Fruit fly (Drosophila melanogaster) whole organism, embryonic: Measurements from ENCODE around the gene CG8319.

Source experiments
- BEAF-32 ChIP-seq: fragments of 200-800 bp; sonication (Bioruptor generic); optimal IDR thresholded peaks from 3 replicates; lab custom pipeline; 2017; ENCODE audit warnings: missing biosample characterization, missing genetic modification characterization, mild to moderate bottlenecking, moderate library complexity, missing genetic modification reagents
- CG10979 ChIP-seq: fragments of 200-800 bp; sonication (Bioruptor generic); optimal IDR thresholded peaks from 2 replicates; lab custom pipeline; 2018; ENCODE audit warnings: missing biosample characterization, mild to moderate bottlenecking, missing genetic modification characterization, moderate library complexity
- CG12299 ChIP-seq: fragments of 200-800 bp; sonication (Bioruptor generic); optimal IDR thresholded peaks from 2 replicates; lab custom pipeline; 2018; ENCODE audit warnings: missing biosample characterization, mild to moderate bottlenecking, missing genetic modification characterization
- CG13123 ChIP-seq: fragments of 200-800 bp; sonication (Bioruptor generic); optimal IDR thresholded peaks from 2 replicates; lab custom pipeline; 2016; ENCODE audit warnings: missing biosample characterization, missing genetic modification characterization
- CG14441 ChIP-seq: fragments of 200-800 bp; sonication (Bioruptor generic); IDR thresholded peaks from 2 replicates; pipeline ENCODE4 v1.3.6; 2022; ENCODE audit warnings: missing biosample characterization, missing genetic modification characterization
- CG16779 ChIP-seq: fragments of 200-800 bp; sonication (Bioruptor generic); IDR thresholded peaks from 2 replicates; pipeline ENCODE4 v1.3.6; 2022; ENCODE audit warnings: missing biosample characterization, missing genetic modification characterization
- CG18599 ChIP-seq: fragments of 200-800 bp; sonication (Bioruptor generic); optimal IDR thresholded peaks from 3 replicates; lab custom pipeline; 2017; ENCODE audit warnings: missing biosample characterization, missing genetic modification characterization, mild to moderate bottlenecking, moderate library complexity, missing genetic modification reagents
- CG31441 ChIP-seq: fragments of 200-800 bp; sonication (Bioruptor generic); IDR thresholded peaks from 2 replicates; pipeline ENCODE4 v1.3.6; 2022; ENCODE audit warnings: missing biosample characterization, missing genetic modification characterization
- CG32767 ChIP-seq: fragments of 200-800 bp; sonication (Bioruptor generic); IDR thresholded peaks from 2 replicates; pipeline ENCODE4 v1.3.6; 2022; ENCODE audit warnings: missing biosample characterization, missing genetic modification characterization
- CG5180 ChIP-seq: fragments of 200-800 bp; sonication (Bioruptor generic); optimal IDR thresholded peaks from 3 replicates; lab custom pipeline; 2017; ENCODE audit warnings: missing biosample characterization, missing genetic modification characterization, mild to moderate bottlenecking, moderate library complexity, missing genetic modification reagents
- CG8089 ChIP-seq: fragments of 200-800 bp; sonication (Bioruptor generic); optimal IDR thresholded peaks from 3 replicates; lab custom pipeline; 2016; ENCODE audit warnings: missing biosample characterization, missing genetic modification characterization
- CG8924 ChIP-seq: fragments of 200-800 bp; optimal IDR thresholded peaks from 3 replicates; lab custom pipeline; 2019; ENCODE audit warnings: missing biosample characterization, mild to moderate bottlenecking, missing genetic modification characterization, moderate library complexity
- CG9437 ChIP-seq: fragments of 200-800 bp; sonication (Bioruptor generic); optimal IDR thresholded peaks from 2 replicates; lab custom pipeline; 2018; ENCODE audit warnings: missing biosample characterization, mild to moderate bottlenecking, missing genetic modification characterization
- CG9817 ChIP-seq: fragments of 200-800 bp; sonication (Bioruptor generic); optimal IDR thresholded peaks from 2 replicates; lab custom pipeline; 2018; ENCODE audit warnings: missing biosample characterization, mild to moderate bottlenecking, missing genetic modification characterization, moderate library complexity
- Camta ChIP-seq: fragments of 200-800 bp; sonication (Bioruptor generic); optimal IDR thresholded peaks from 2 replicates; lab custom pipeline; 2016; ENCODE audit warnings: missing biosample characterization, missing genetic modification characterization
- CoRest ChIP-seq: fragments of 200-800 bp; sonication (Bioruptor generic); optimal IDR thresholded peaks from 3 replicates; lab custom pipeline; 2018; ENCODE audit warnings: missing biosample characterization, mild to moderate bottlenecking, missing genetic modification characterization, moderate library complexity
- D ChIP-seq, 2 experiments: fragments of 200-800 bp in 1 of 2; fragments of >200 bp in 1 of 2; sonication (Bioruptor generic) in 1 of 2; optimal IDR thresholded peaks; 2 replicates in 1 of 2; 3 replicates in 1 of 2; lab custom pipeline; 2017; ENCODE audit warnings: mild to moderate bottlenecking in 1 of 2, missing biosample characterization in 1 of 2, missing genetic modification characterization in 1 of 2, missing genetic modification reagents in 1 of 2
- Deaf1 ChIP-seq: fragments of 200-800 bp; optimal IDR thresholded peaks from 3 replicates; lab custom pipeline; 2019; ENCODE audit warnings: missing biosample characterization, mild to moderate bottlenecking, missing genetic modification characterization, moderate library complexity
- Dek ChIP-seq: fragments of 200-800 bp; sonication (Bioruptor generic); optimal IDR thresholded peaks from 3 replicates; lab custom pipeline; 2019; ENCODE audit warnings: missing biosample characterization, mild to moderate bottlenecking, missing genetic modification characterization, moderate library complexity
- Elba2 ChIP-seq: fragments of 200-800 bp; sonication (Bioruptor generic); optimal IDR thresholded peaks from 3 replicates; lab custom pipeline; 2016; ENCODE audit warnings: missing biosample characterization, missing genetic modification characterization
- Hmr ChIP-seq: fragments of 200-800 bp; sonication (Bioruptor generic); optimal IDR thresholded peaks from 3 replicates; lab custom pipeline; 2017; ENCODE audit warnings: mild to moderate bottlenecking, missing biosample characterization, missing genetic modification reagents, missing genetic modification characterization
- Hmx ChIP-seq: fragments of 200-800 bp; sonication (Bioruptor generic); optimal IDR thresholded peaks from 2 replicates; lab custom pipeline; 2016; ENCODE audit warnings: missing biosample characterization, missing genetic modification characterization
- Med ChIP-seq: fragments of 200-800 bp; sonication (Bioruptor generic); peaks from one replicate; lab custom pipeline; 2016; ENCODE audit warnings: missing biosample characterization, missing genetic modification characterization, mild to moderate bottlenecking, inconsistent platforms, moderate library complexity
- NFAT ChIP-seq: fragments of 200-800 bp; sonication (Bioruptor generic); IDR thresholded peaks from 2 replicates; pipeline ENCODE4 v1.3.6; 2022; ENCODE audit warnings: missing biosample characterization, missing genetic modification characterization
- Sox102F ChIP-seq: fragments of 200-800 bp; sonication (Bioruptor generic); optimal IDR thresholded peaks from 2 replicates; lab custom pipeline; 2018; ENCODE audit warnings: missing biosample characterization, mild to moderate bottlenecking, missing genetic modification characterization, moderate library complexity
- Vsx1 ChIP-seq: fragments of 200-800 bp; sonication (Bioruptor generic); optimal IDR thresholded peaks from 2 replicates; lab custom pipeline; 2017; ENCODE audit warnings: missing biosample characterization, mild to moderate bottlenecking, missing genetic modification characterization, missing genetic modification reagents
- Xrp1 ChIP-seq: fragments of 200-800 bp; sonication (Bioruptor generic); IDR thresholded peaks from 2 replicates; pipeline ENCODE4 v1.3.6; 2022; ENCODE audit warnings: missing biosample characterization, missing genetic modification characterization
- bcd ChIP-seq: fragments of 200-800 bp; sonication (Bioruptor generic); optimal IDR thresholded peaks from 2 replicates; lab custom pipeline; 2017; ENCODE audit warnings: missing biosample characterization, mild to moderate bottlenecking, missing genetic modification characterization
- bsh ChIP-seq, 2 experiments: fragments of 200-800 bp; sonication (Bioruptor generic); optimal IDR thresholded peaks; 2 replicates each; lab custom pipeline; 2017 to 2018; ENCODE audit warnings: mild to moderate bottlenecking in 2 of 2, missing biosample characterization in 2 of 2, missing genetic modification characterization in 2 of 2, moderate library complexity in 1 of 2
- chinmo ChIP-seq: fragments of 200-800 bp; sonication (Bioruptor generic); IDR thresholded peaks from 4 replicates; pipeline ENCODE4 v1.3.6; 2022; ENCODE audit warnings: missing biosample characterization, missing genetic modification characterization; ENCODE audit not compliant: partially characterized antibody
- crp ChIP-seq, 2 experiments: fragments of 200-800 bp; sonication (Bioruptor generic); optimal IDR thresholded peaks; 2 replicates in 1 of 2; 3 replicates in 1 of 2; lab custom pipeline; 2017; ENCODE audit warnings: missing biosample characterization in 2 of 2, missing genetic modification characterization in 2 of 2, mild to moderate bottlenecking in 1 of 2, moderate library complexity in 1 of 2
- dysf ChIP-seq: fragments of 200-800 bp; sonication (Bioruptor generic); IDR thresholded peaks from 3 replicates; pipeline ENCODE4 v1.3.6; 2022; ENCODE audit warnings: missing biosample characterization, missing genetic modification characterization
- gfzf ChIP-seq: fragments of 200-800 bp; sonication (Bioruptor generic); optimal IDR thresholded peaks from 2 replicates; lab custom pipeline; 2016; ENCODE audit warnings: missing biosample characterization, mild to moderate bottlenecking, missing genetic modification characterization, moderate library complexity
- klu ChIP-seq: fragments of 200-800 bp; sonication (Bioruptor generic); IDR thresholded peaks from 2 replicates; pipeline ENCODE4 v1.3.6; 2022; ENCODE audit warnings: missing biosample characterization, missing genetic modification characterization
- lab ChIP-seq: fragments of 200-800 bp; sonication (Bioruptor generic); optimal IDR thresholded peaks from 3 replicates; lab custom pipeline; 2017; ENCODE audit warnings: missing biosample characterization, missing genetic modification characterization, mild to moderate bottlenecking, moderate library complexity, missing genetic modification reagents
- lbe ChIP-seq: fragments of 200-800 bp; sonication (Bioruptor generic); optimal IDR thresholded peaks from 2 replicates; lab custom pipeline; 2016; ENCODE audit warnings: missing biosample characterization, mild to moderate bottlenecking, missing genetic modification characterization
- nmo ChIP-seq: fragments of 200-800 bp; sonication (Bioruptor generic); optimal IDR thresholded peaks from 2 replicates; lab custom pipeline; 2018; ENCODE audit warnings: missing biosample characterization, mild to moderate bottlenecking, missing genetic modification characterization, moderate library complexity
- repo ChIP-seq: fragments of 200-800 bp; sonication (Bioruptor generic); optimal IDR thresholded peaks from 2 replicates; lab custom pipeline; 2016; ENCODE audit warnings: missing biosample characterization, missing genetic modification characterization
- tio ChIP-seq: fragments of 200-800 bp; sonication (Bioruptor generic); optimal IDR thresholded peaks from 2 replicates; lab custom pipeline; 2017; ENCODE audit warnings: missing biosample characterization, missing genetic modification characterization, inconsistent platforms
- vvl ChIP-seq: fragments of 200-800 bp; sonication (Bioruptor generic); IDR thresholded peaks from 2 replicates; pipeline ENCODE4 v1.3.6; 2022; ENCODE audit warnings: missing biosample characterization, missing genetic modification characterization
- zen2 ChIP-seq: fragments of 200-800 bp; sonication (Bioruptor generic); IDR thresholded peaks from 3 replicates; pipeline ENCODE4 v1.3.6; 2022; ENCODE audit warnings: missing biosample characterization, missing genetic modification characterization; ENCODE audit not compliant: partially characterized antibody

CG8319 gene

dm6 chr3R:9581089-9581520, 46.0 kb upstream of the CG8319 start, which contains the start of gene CG8301 (continued):
- TF ChIP-seq D (optimal IDR thresholded peaks at IDR 0.05; lab: Kevin White, UChicago) (no peak), D (GFP tag; optimal IDR thresholded peaks at IDR 0.05; lab: Kevin White, UChicago) (no peak), gfzf (GFP tag; lab: Kevin White, UChicago) (no peak), CG9817 (tag; lab: Kevin White, UChicago) (no peak), CG8089 (no peak), CG16779 (peak; percentile 69; the same call in 1 of the 2 replicates), zen2 (0 out of 3 replicates have a peak, but pooled peaks have one; percentile 32), lab (GFP tag; lab: Kevin White, UChicago) (peak; percentile 68), CG10979 (peak; percentile 9), tio (GFP tag; lab: Kevin White, UChicago) (no peak), CG32767 (GFP tag; lab: Robert Waterston, UW) (0 out of 2 replicates have a peak, but pooled peaks have one; percentile 23), vvl (peak; percentile 46; the same call in 1 of the 2 replicates), dysf (GFP tag; lab: Robert Waterston, UW) (peak; percentile 16; the same call in 1 of the 3 replicates), lbe (GFP tag; lab: Kevin White, UChicago) (no peak), CG14441 (GFP tag; lab: Robert Waterston, UW) (no peak), repo (GFP tag; lab: Kevin White, UChicago) (no peak), bcd (GFP tag; lab: Kevin White, UChicago) (peak; percentile 1), chinmo (GFP tag; lab: Robert Waterston, UW) (0 out of 4 replicates have a peak, but pooled peaks have one; percentile 40), nmo (no peak), Sox102F (GFP tag; lab: Kevin White, UChicago) (peak; percentile 50), CG9437 (GFP tag; lab: Kevin White, UChicago) (peak; percentile 20), Hmr (peak; percentile 49), CoRest (peak; percentile 15), crp (GFP tag; optimal IDR thresholded peaks at IDR 0.05; lab: Kevin White, UChicago) (peak in 1 of 2 experiments; percentile 75), Xrp1 (GFP tag; lab: Robert Waterston, UW) (0 out of 2 replicates have a peak, but pooled peaks have one; percentile 17), CG31441 (GFP tag; lab: Robert Waterston, UW) (peak; percentile 46), CG5180 (GFP tag; lab: Kevin White, UChicago) (peak; percentile 20), bsh (GFP tag; optimal IDR thresholded peaks at IDR 0.05; lab: Kevin White, UChicago) (peak in 1 of 2 experiments; percentile 15), Vsx1 (GFP tag; lab: Kevin White, UChicago) (no peak), Camta (peak; percentile 14), NFAT (GFP tag; lab: Robert Waterston, UW) (peak; percentile 16; the same call in 1 of the 2 replicates), CG18599 (GFP tag; lab: Kevin White, UChicago) (peak; percentile 41), BEAF-32 (GFP tag; lab: Kevin White, UChicago) (no peak), CG12299 (tag; lab: Kevin White, UChicago) (peak; percentile 24), Elba2 (GFP tag; lab: Kevin White, UChicago) (no peak), Deaf1 (peak; percentile 77), CG8924 (peak; percentile 31), Dek (tag; lab: Kevin White, UChicago) (peak; percentile 31)
- TF ChIP-seq, all 482 proteins: peak for 103

- no peak for TF ChIP-seq Med (GFP tag; lab: Kevin White, UChicago)
- TF ChIP-seq klu (GFP tag; lab: Robert Waterston, UW) = no peak
- no peak for TF ChIP-seq Hmx (GFP tag; lab: Kevin White, UChicago)
- TF ChIP-seq CG13123 = no peak
Measured at dm6 chr3R:9581973-9582372, 45.1 kb upstream of the CG8319 start.
